Worm (Caenorhabditis elegans) whole organism, L3 larva: Measurements from ENCODE around the gene C43D7.8.

Source experiments
- ZK546.5 ChIP-seq: sonication (generic microtip); optimal IDR thresholded peaks from 2 replicates; lab custom pipeline; 2017; ENCODE audit warnings: missing biosample characterization, missing genetic modification characterization
- aly-2 ChIP-seq: fragments of 150-350 bp; optimal IDR thresholded peaks from 2 replicates; lab custom pipeline; 2014; ENCODE audit warnings: missing biosample characterization, missing genetic modification characterization
- ama-1 ChIP-seq: fragments of 150-350 bp; optimal IDR thresholded peaks from 2 replicates; lab custom pipeline; 2018
- ceh-16 ChIP-seq: sonication (generic microtip); optimal IDR thresholded peaks from 2 replicates; lab custom pipeline; 2017; ENCODE audit warnings: missing biosample characterization, missing genetic modification characterization
- ceh-28 ChIP-seq: fragments of 150-350 bp; optimal IDR thresholded peaks from 2 replicates; lab custom pipeline; 2014; ENCODE audit warnings: missing biosample characterization, missing genetic modification reagents, missing genetic modification characterization
- daf-12 ChIP-seq: fragments of 150-350 bp; optimal IDR thresholded peaks from 2 replicates; lab custom pipeline; 2014; ENCODE audit warnings: missing biosample characterization, missing genetic modification reagents, missing genetic modification characterization
- elt-1 ChIP-seq: fragments of 150-350 bp; optimal IDR thresholded peaks from 2 replicates; lab custom pipeline; 2014; ENCODE audit warnings: missing biosample characterization, missing genetic modification characterization
- fkh-10 ChIP-seq: sonication (generic microtip); optimal IDR thresholded peaks from 2 replicates; lab custom pipeline; 2017; ENCODE audit warnings: missing biosample characterization, missing genetic modification reagents, missing genetic modification characterization
- fkh-2 ChIP-seq: fragments of 150-350 bp; optimal IDR thresholded peaks from 2 replicates; lab custom pipeline; 2014; ENCODE audit warnings: missing biosample characterization, missing genetic modification reagents, missing genetic modification characterization
- fos-1 ChIP-seq: fragments of 150-350 bp; optimal IDR thresholded peaks from 2 replicates; lab custom pipeline; 2014; ENCODE audit warnings: missing biosample characterization, missing genetic modification characterization
- jun-1 ChIP-seq: fragments of 150-350 bp; optimal IDR thresholded peaks from 2 replicates; lab custom pipeline; 2014; ENCODE audit warnings: missing biosample characterization, missing genetic modification reagents, missing genetic modification characterization
- lin-39 ChIP-seq: fragments of 150-350 bp; optimal IDR thresholded peaks from 2 replicates; lab custom pipeline; 2018; ENCODE audit warnings: missing biosample characterization, missing genetic modification reagents, missing genetic modification characterization
- mdl-1 ChIP-seq: fragments of 150-350 bp; optimal IDR thresholded peaks from 2 replicates; lab custom pipeline; 2014; ENCODE audit warnings: missing biosample characterization, missing genetic modification characterization
- nfya-1 ChIP-seq: sonication (generic microtip); optimal IDR thresholded peaks from 2 replicates; lab custom pipeline; 2017; ENCODE audit warnings: missing genetic modification characterization, mild to moderate bottlenecking, missing compliant biosample characterization, antibody characterized with exemption, moderate library complexity; ENCODE audit not compliant: insufficient read depth
- nhr-12 ChIP-seq: fragments of 150-350 bp; optimal IDR thresholded peaks from 2 replicates; lab custom pipeline; 2014; ENCODE audit warnings: missing biosample characterization, missing genetic modification characterization
- nhr-23 ChIP-seq: fragments of 150-350 bp; optimal IDR thresholded peaks from 2 replicates; lab custom pipeline; 2014; ENCODE audit warnings: missing biosample characterization, missing genetic modification reagents, missing genetic modification characterization
- nhr-237 ChIP-seq: fragments of 150-350 bp; optimal IDR thresholded peaks from 2 replicates; lab custom pipeline; 2014; ENCODE audit warnings: missing biosample characterization, missing genetic modification characterization
- nhr-25 ChIP-seq: sonication (generic microtip); optimal IDR thresholded peaks from 2 replicates; lab custom pipeline; 2017; ENCODE audit warnings: missing biosample characterization, missing genetic modification characterization
- nhr-28 ChIP-seq: fragments of 150-350 bp; optimal IDR thresholded peaks from 2 replicates; lab custom pipeline; 2014; ENCODE audit warnings: missing biosample characterization, missing genetic modification characterization
- nhr-43 ChIP-seq: sonication (generic microtip); optimal IDR thresholded peaks from 2 replicates; lab custom pipeline; 2016; ENCODE audit warnings: mild to moderate bottlenecking, missing genetic modification characterization, missing compliant biosample characterization; ENCODE audit not compliant: poor library complexity, severe bottlenecking
- nhr-76 ChIP-seq: fragments of 150-350 bp; sonication (generic microtip); optimal IDR thresholded peaks from 5 replicates; lab custom pipeline; 2014; ENCODE audit warnings: missing biosample characterization, missing genetic modification characterization
- pha-4 ChIP-seq: fragments of 150-350 bp; optimal IDR thresholded peaks from 2 replicates; lab custom pipeline; 2014; ENCODE audit warnings: missing biosample characterization, missing genetic modification reagents, missing genetic modification characterization
- pqm-1 ChIP-seq: fragments of 150-350 bp; optimal IDR thresholded peaks from 2 replicates; lab custom pipeline; 2017; ENCODE audit warnings: missing biosample characterization, missing genetic modification characterization, inconsistent platforms
- sea-2 ChIP-seq: fragments of 150-350 bp; sonication (generic microtip); optimal IDR thresholded peaks from 4 replicates; lab custom pipeline; 2014; ENCODE audit warnings: missing biosample characterization, missing genetic modification reagents, missing genetic modification characterization
- skn-1 ChIP-seq: fragments of 150-350 bp; optimal IDR thresholded peaks from 2 replicates; lab custom pipeline; 2014; ENCODE audit warnings: missing biosample characterization, missing genetic modification characterization
- snpc-4 ChIP-seq: fragments of 150-350 bp; optimal IDR thresholded peaks from 2 replicates; lab custom pipeline; 2014; ENCODE audit warnings: missing biosample characterization, missing genetic modification characterization
- tbx-2 ChIP-seq: sonication (generic microtip); optimal IDR thresholded peaks from 2 replicates; lab custom pipeline; 2016; ENCODE audit warnings: mild to moderate bottlenecking, missing genetic modification characterization, missing compliant biosample characterization
- zag-1 ChIP-seq: fragments of 150-350 bp; optimal IDR thresholded peaks from 2 replicates; lab custom pipeline; 2014; ENCODE audit warnings: missing biosample characterization, missing genetic modification characterization
- ztf-11 ChIP-seq: fragments of 150-350 bp; optimal IDR thresholded peaks from 2 replicates; lab custom pipeline; 2014; ENCODE audit warnings: missing biosample characterization, missing genetic modification characterization
- ztf-4 ChIP-seq: fragments of 150-350 bp; optimal IDR thresholded peaks from 2 replicates; lab custom pipeline; 2014; ENCODE audit warnings: missing biosample characterization, missing genetic modification characterization

The C43D7.8 gene

ce11 chrV:19306906-19307305 is 4.4 kb downstream of the C43D7.8 start, which contains the start of gene F55C9.15:
Gene F55C9.15 (minus strand): TSS chrV:19307006.
- TF ChIP-seq nfya-1 (tag; lab: Kevin White, UChicago) (no peak), zag-1 (tag; lab: Kevin White, UChicago) (no peak), tbx-2 (tag; lab: Kevin White, UChicago) (no peak), pqm-1 (tag; lab: Kevin White, UChicago) (no peak), skn-1 (tag; lab: Kevin White, UChicago) (no peak), nhr-23 (tag; lab: Kevin White, UChicago) (no peak), sea-2 (GFP tag; lab: Kevin White, UChicago) (no peak), nhr-76 (tag; lab: Kevin White, UChicago) (no peak), snpc-4 (no peak), fkh-10 (GFP tag; lab: Kevin White, UChicago) (no peak), lin-39 (tag; lab: Kevin White, UChicago) (no peak), ztf-11 (tag; lab: Kevin White, UChicago) (no peak), aly-2 (tag; lab: Kevin White, UChicago) (no peak), ama-1 (lab: Kevin White, UChicago) (no peak)
- TF ChIP-seq, all 47 proteins: peak for 0

- no peak for TF ChIP-seq tbx-2 (tag; lab: Kevin White, UChicago)
- no peak for TF ChIP-seq nhr-237
- no peak for TF ChIP-seq ama-1 (lab: Kevin White, UChicago)
- no peak for TF ChIP-seq elt-1 (tag; lab: Kevin White, UChicago)
- no peak for TF ChIP-seq zag-1 (tag; lab: Kevin White, UChicago)
- TF ChIP-seq ztf-4 (tag; lab: Kevin White, UChicago): no peak
- TF ChIP-seq nhr-43 (tag; lab: Kevin White, UChicago): no peak
- TF ChIP-seq fkh-2: no peak
- no peak for TF ChIP-seq nhr-12
- TF ChIP-seq daf-12 (tag; lab: Kevin White, UChicago): no peak
- TF ChIP-seq nhr-25 (tag; lab: Kevin White, UChicago): no peak
- no peak for TF ChIP-seq ZK546.5
- TF ChIP-seq fkh-10 (GFP tag; lab: Kevin White, UChicago): no peak
Measured at ce11 chrV:19303589-19304174, 7.6 kb downstream of the C43D7.8 start, which contains the start of the genes fbxb-63 and fbxb-61. Gene fbxb-63 (minus strand): TSS chrV:19303730. Gene fbxb-61 (plus strand): TSS chrV:19304124.

- TF ChIP-seq elt-1 (tag; lab: Kevin White, UChicago): no peak
- no peak for TF ChIP-seq nhr-76 (tag; lab: Kevin White, UChicago)
- TF ChIP-seq nhr-43 (tag; lab: Kevin White, UChicago): no peak
- no peak for TF ChIP-seq fkh-10 (GFP tag; lab: Kevin White, UChicago)
- TF ChIP-seq, all 47 proteins: peak for 0
Measured at ce11 chrV:19301934-19302333, 9.4 kb downstream of the C43D7.8 start, which contains the start of gene fbxb-62. Gene fbxb-62 (minus strand): TSS chrV:19302034.

- TF ChIP-seq pha-4 (no peak), snpc-4 (no peak), ztf-4 (tag; lab: Kevin White, UChicago) (no peak)
- TF ChIP-seq, all 47 proteins: peak for 0
Measured at ce11 chrV:19299262-19299661, 12.0 kb downstream of the C43D7.8 start, which contains the start of gene F55C9.14. Gene F55C9.14 (plus strand): TSS chrV:19299562.

- no peak for TF ChIP-seq nhr-28 (tag; lab: Kevin White, UChicago)
- no peak for TF ChIP-seq ztf-4 (tag; lab: Kevin White, UChicago)
- no peak for TF ChIP-seq elt-1 (tag; lab: Kevin White, UChicago)
Measured at ce11 chrV:19297510-19297909, 13.8 kb downstream of the C43D7.8 start, which contains the start of gene fbxb-60. Gene fbxb-60 (plus strand): TSS chrV:19297810.

- TF ChIP-seq pqm-1 (tag; lab: Kevin White, UChicago) (no peak), nhr-25 (tag; lab: Kevin White, UChicago) (no peak), tbx-2 (tag; lab: Kevin White, UChicago) (no peak), fos-1 (no peak), daf-12 (tag; lab: Kevin White, UChicago) (no peak), nhr-43 (tag; lab: Kevin White, UChicago) (no peak), ceh-28 (tag; lab: Kevin White, UChicago) (no peak), mdl-1 (tag; lab: Kevin White, UChicago) (no peak), lin-39 (tag; lab: Kevin White, UChicago) (no peak), fkh-2 (no peak), sea-2 (GFP tag; lab: Kevin White, UChicago) (no peak), jun-1 (tag; lab: Kevin White, UChicago) (no peak), elt-1 (tag; lab: Kevin White, UChicago) (no peak), nhr-23 (tag; lab: Kevin White, UChicago) (no peak), nfya-1 (tag; lab: Kevin White, UChicago) (no peak), ceh-16 (tag; lab: Kevin White, UChicago) (no peak)
Measured at ce11 chrV:19296723-19297122, 14.6 kb downstream of the C43D7.8 start, which contains the start of gene F55C9.6. Gene F55C9.6 (minus strand): TSS chrV:19296823.
